Fruit fly (Drosophila melanogaster): ENCODE data around the gene MICU1.

Gene MICU1

DNA sequence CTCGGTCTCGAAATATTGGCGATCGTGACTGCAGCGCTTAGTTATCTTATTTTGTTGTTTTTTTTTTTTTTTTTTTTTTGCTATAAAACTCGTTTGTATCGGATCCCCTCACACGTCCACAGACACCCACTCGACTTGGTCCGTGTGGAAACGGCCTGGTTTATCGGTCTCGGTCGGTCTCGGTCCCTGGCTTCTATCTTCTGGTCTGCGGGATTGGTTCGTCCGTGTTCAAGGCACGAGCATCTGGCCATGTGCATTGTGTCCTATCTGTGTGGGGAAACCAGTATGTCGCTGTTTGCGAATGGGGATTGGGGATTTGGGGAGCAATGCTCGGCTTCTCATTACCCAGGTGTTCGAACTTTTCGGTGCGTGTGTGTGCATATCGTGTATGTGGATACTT is 7.6 kb downstream of the MICU1 start, which contains the start of gene CG4496:
CG4496 (minus strand) TSS at position 337 of the 400 bp plus-strand sequence.
- no peak for TF ChIP-seq usp (GFP tag; optimal IDR thresholded peaks at IDR 0.05)
- no peak for TF ChIP-seq NK7.1 (GFP tag; optimal IDR thresholded peaks at IDR 0.05)
- no peak for TF ChIP-seq zf30C (GFP tag; optimal IDR thresholded peaks at IDR 0.05)
- no peak for TF ChIP-seq Hr51 (GFP tag; optimal IDR thresholded peaks at IDR 0.05)
- TF ChIP-seq CG12071 (GFP tag; optimal IDR thresholded peaks at IDR 0.05): no peak
- TF ChIP-seq fu2 (GFP tag; optimal IDR thresholded peaks at IDR 0.05): no peak
- TF ChIP-seq CG3838 (GFP tag; optimal IDR thresholded peaks at IDR 0.05): no peak
- no peak for TF ChIP-seq Mad (GFP tag; optimal IDR thresholded peaks at IDR 0.05)
- TF ChIP-seq CG8388 (GFP tag; optimal IDR thresholded peaks at IDR 0.05): no peak
- 0 out of 3 replicates have a peak, but pooled peaks have one; percentile 35 for TF ChIP-seq zfh1 (GFP tag; IDR thresholded peaks at IDR 0.05)
- no peak for TF ChIP-seq toy (GFP tag; IDR thresholded peaks at IDR 0.05)
- TF ChIP-seq CG13424 (tag; optimal IDR thresholded peaks at IDR 0.05): no peak
- peak in 1 of 2 experiments; percentile 3 for TF ChIP-seq bsh (GFP tag; optimal IDR thresholded peaks at IDR 0.05)
- no peak for TF ChIP-seq CG1024 (GFP tag; IDR thresholded peaks at IDR 0.05)
- no peak for TF ChIP-seq fd102C (GFP tag; optimal IDR thresholded peaks at IDR 0.05)
- no peak for TF ChIP-seq dmrt11E (tag; optimal IDR thresholded peaks at IDR 0.05)
- no peak for TF ChIP-seq Kr (GFP tag; optimal IDR thresholded peaks at IDR 0.05)
- TF ChIP-seq Drgx (GFP tag; IDR thresholded peaks at IDR 0.05): peak; percentile 10; the same call in 1 of the 2 replicates
- TF ChIP-seq CG7839 (tag; optimal IDR thresholded peaks at IDR 0.05): no peak
- no peak for TF ChIP-seq Nf-YC (tag; optimal IDR thresholded peaks at IDR 0.05)
- TF ChIP-seq fd64A (GFP tag; optimal IDR thresholded peaks at IDR 0.05): no peak
- TF ChIP-seq Xrp1 (GFP tag; IDR thresholded peaks at IDR 0.05): no peak
- TF ChIP-seq wek (GFP tag; optimal IDR thresholded peaks at IDR 0.05): no peak
- no peak for TF ChIP-seq CG15479 (GFP tag; optimal IDR thresholded peaks at IDR 0.05)
- peak; percentile 48 for TF ChIP-seq nom (GFP tag; optimal IDR thresholded peaks at IDR 0.05)
- no peak for TF ChIP-seq Hmx (GFP tag; optimal IDR thresholded peaks at IDR 0.05)
- no peak for TF ChIP-seq CG32767 (GFP tag; IDR thresholded peaks at IDR 0.05)
- TF ChIP-seq HHEX (GFP tag; optimal IDR thresholded peaks at IDR 0.05): no peak
- TF ChIP-seq CG6689 (GFP tag; IDR thresholded peaks at IDR 0.05): no peak
- TF ChIP-seq Ets65A (GFP tag): peak; percentile 38
- TF ChIP-seq ewg (GFP tag; optimal IDR thresholded peaks at IDR 0.05): no peak
- no peak for TF ChIP-seq gcm (GFP tag; optimal IDR thresholded peaks at IDR 0.05)
- peak; percentile 24 for TF ChIP-seq Med (GFP tag)
- TF ChIP-seq CG4707 (GFP tag; optimal IDR thresholded peaks at IDR 0.05): no peak
- no peak for TF ChIP-seq CG17912 (GFP tag; optimal IDR thresholded peaks at IDR 0.05)
- no peak for TF ChIP-seq NC2β (GFP tag; optimal IDR thresholded peaks at IDR 0.05)
- TF ChIP-seq chinmo (GFP tag; IDR thresholded peaks at IDR 0.05; ENCODE audit: partially characterized antibody): no peak
- no peak for TF ChIP-seq CG17328 (GFP tag; IDR thresholded peaks at IDR 0.05)
- TF ChIP-seq CG15073 (GFP tag; optimal IDR thresholded peaks at IDR 0.05): no peak
- no peak for TF ChIP-seq BEAF-32 (GFP tag; optimal IDR thresholded peaks at IDR 0.05)
- no peak for TF ChIP-seq kni (GFP tag; optimal IDR thresholded peaks at IDR 0.05)
- no peak for TF ChIP-seq CG10147 (GFP tag; optimal IDR thresholded peaks at IDR 0.05)
- no peak for TF ChIP-seq gem (tag; optimal IDR thresholded peaks at IDR 0.05)
- TF ChIP-seq CG3065 (GFP tag; optimal IDR thresholded peaks at IDR 0.05): no peak
- no peak for TF ChIP-seq Atf-2 (GFP tag; optimal IDR thresholded peaks at IDR 0.05)
- TF ChIP-seq trh (GFP tag; optimal IDR thresholded peaks at IDR 0.05): no peak
- no peak for TF ChIP-seq Optix (GFP tag; IDR thresholded peaks at IDR 0.05)
- no peak for TF ChIP-seq CG2199 (GFP tag; IDR thresholded peaks at IDR 0.05)
- TF ChIP-seq CG12236 (GFP tag; optimal IDR thresholded peaks at IDR 0.05): no peak
- no peak for TF ChIP-seq Usf (GFP tag; optimal IDR thresholded peaks at IDR 0.05)
- no peak for TF ChIP-seq onecut (GFP tag; IDR thresholded peaks at IDR 0.05)
